Fruit fly (Drosophila melanogaster) whole organism, embryonic: ENCODE data around the gene Son.
A peak's percentile ranks its signal among the peaks of the same experiment; 100 is the strongest.

Experiments used
- B-H1 ChIP-seq: fragments of 200-800 bp; sonication (Bioruptor generic); IDR thresholded peaks from 3 replicates; pipeline ENCODE4 v1.3.6; 2022; ENCODE audit warnings: missing biosample characterization, missing genetic modification characterization
- BEAF-32 ChIP-seq: fragments of 200-800 bp; sonication (Bioruptor generic); optimal IDR thresholded peaks from 3 replicates; lab custom pipeline; 2017; ENCODE audit warnings: missing biosample characterization, missing genetic modification characterization, mild to moderate bottlenecking, moderate library complexity, missing genetic modification reagents
- Bgb ChIP-seq: fragments of 200-800 bp; sonication (Bioruptor generic); IDR thresholded peaks from 2 replicates; pipeline ENCODE4 v1.3.6; 2022; ENCODE audit warnings: missing biosample characterization, missing genetic modification characterization; ENCODE audit not compliant: partially characterized antibody
- CG11456 ChIP-seq: fragments of 200-800 bp; sonication (Bioruptor generic); IDR thresholded peaks from 3 replicates; pipeline ENCODE4 v1.3.6; 2022; ENCODE audit warnings: missing biosample characterization, missing genetic modification characterization
- CG11560 ChIP-seq: fragments of 200-800 bp; sonication (Bioruptor generic); IDR thresholded peaks from 3 replicates; pipeline ENCODE4 v1.3.6; 2022; ENCODE audit warnings: missing biosample characterization, missing genetic modification characterization
- CG12744 ChIP-seq: fragments of 200-800 bp; sonication (Bioruptor generic); optimal IDR thresholded peaks from 2 replicates; lab custom pipeline; 2016; ENCODE audit warnings: missing biosample characterization, missing genetic modification characterization
- CG13424 ChIP-seq: fragments of 200-800 bp; sonication (Bioruptor generic); optimal IDR thresholded peaks from 2 replicates; lab custom pipeline; 2019; ENCODE audit warnings: missing biosample characterization, mild to moderate bottlenecking, missing genetic modification characterization, moderate library complexity
- CG1529 ChIP-seq: fragments of 200-800 bp; sonication (Bioruptor generic); optimal IDR thresholded peaks from 3 replicates; lab custom pipeline; 2018; ENCODE audit warnings: missing biosample characterization, missing genetic modification characterization
- CG1602 ChIP-seq: fragments of 200-800 bp; sonication (Bioruptor generic); optimal IDR thresholded peaks from 3 replicates; lab custom pipeline; 2016; ENCODE audit warnings: missing biosample characterization, missing genetic modification characterization
- CG1603 ChIP-seq: fragments of 200-800 bp; sonication (Bioruptor generic); optimal IDR thresholded peaks from 2 replicates; lab custom pipeline; 2019; ENCODE audit warnings: missing biosample characterization, mild to moderate bottlenecking, missing genetic modification characterization, moderate library complexity
- CG18262 ChIP-seq: fragments of 200-800 bp; optimal IDR thresholded peaks from 3 replicates; lab custom pipeline; 2019; ENCODE audit warnings: missing biosample characterization, mild to moderate bottlenecking, missing genetic modification characterization, moderate library complexity
- CG18619 ChIP-seq: fragments of 200-800 bp; sonication (Bioruptor generic); optimal IDR thresholded peaks from 3 replicates; lab custom pipeline; 2017; ENCODE audit warnings: missing biosample characterization, mild to moderate bottlenecking, missing genetic modification characterization
- CG18764 ChIP-seq: fragments of 200-800 bp; sonication (Bioruptor generic); optimal IDR thresholded peaks from 3 replicates; lab custom pipeline; 2016; ENCODE audit warnings: missing biosample characterization, missing genetic modification characterization
- CG30403 ChIP-seq: fragments of 200-800 bp; sonication (Bioruptor generic); optimal IDR thresholded peaks from 3 replicates; lab custom pipeline; 2016; ENCODE audit warnings: missing biosample characterization, missing genetic modification characterization
- CG3065 ChIP-seq: fragments of 200-800 bp; sonication (Bioruptor generic); optimal IDR thresholded peaks from 2 replicates; lab custom pipeline; 2016; ENCODE audit warnings: missing biosample characterization, missing genetic modification characterization
- CG31224 ChIP-seq: fragments of 200-800 bp; sonication (Bioruptor generic); IDR thresholded peaks from 2 replicates; pipeline ENCODE4 v1.3.6; 2022; ENCODE audit warnings: missing biosample characterization, missing genetic modification characterization
- CG32772 ChIP-seq: fragments of 200-800 bp; sonication (Bioruptor generic); IDR thresholded peaks from 2 replicates; pipeline ENCODE4 v1.3.6; 2022; ENCODE audit warnings: missing biosample characterization, missing genetic modification characterization
- CG3838 ChIP-seq: fragments of 200-800 bp; sonication (Bioruptor generic); optimal IDR thresholded peaks from 3 replicates; lab custom pipeline; 2016; ENCODE audit warnings: missing biosample characterization, missing genetic modification characterization
- CG4617 ChIP-seq: fragments of 200-800 bp; sonication (Bioruptor generic); optimal IDR thresholded peaks from 3 replicates; lab custom pipeline; 2016; ENCODE audit warnings: missing biosample characterization, missing genetic modification characterization, borderline replicate concordance
- Dip2 ChIP-seq: fragments of 200-800 bp; sonication (Bioruptor generic); IDR thresholded peaks from 2 replicates; pipeline ENCODE4 v1.3.6; 2022; ENCODE audit warnings: missing biosample characterization, missing genetic modification characterization
- Doc3 ChIP-seq: fragments of 200-800 bp; sonication (Bioruptor generic); IDR thresholded peaks from 3 replicates; pipeline ENCODE4 v1.3.6; 2022; ENCODE audit warnings: missing biosample characterization, missing genetic modification characterization; ENCODE audit not compliant: partially characterized antibody
- Hand ChIP-seq: fragments of 200-800 bp; sonication (Bioruptor generic); optimal IDR thresholded peaks from 2 replicates; lab custom pipeline; 2017; ENCODE audit warnings: mild to moderate bottlenecking, missing biosample characterization, missing genetic modification reagents, missing genetic modification characterization
- Hey ChIP-seq: fragments of 200-800 bp; sonication (Bioruptor generic); optimal IDR thresholded peaks from 3 replicates; lab custom pipeline; 2018; ENCODE audit warnings: missing biosample characterization, mild to moderate bottlenecking, missing genetic modification characterization
- HmgD ChIP-seq: fragments of 200-800 bp; sonication (Bioruptor generic); optimal IDR thresholded peaks from 3 replicates; lab custom pipeline; 2016; ENCODE audit warnings: missing biosample characterization, missing genetic modification characterization
- MBD-R2 ChIP-seq: fragments of 200-800 bp; sonication (Bioruptor generic); IDR thresholded peaks from 2 replicates; pipeline ENCODE4 v1.3.6; 2022; ENCODE audit warnings: missing biosample characterization, missing genetic modification characterization
- Myb ChIP-seq: fragments of 200-800 bp; sonication (Bioruptor generic); optimal IDR thresholded peaks from 2 replicates; lab custom pipeline; 2016; ENCODE audit warnings: missing biosample characterization, missing genetic modification characterization
- Nf-YC ChIP-seq: fragments of 200-800 bp; optimal IDR thresholded peaks from 3 replicates; lab custom pipeline; 2019; ENCODE audit warnings: missing biosample characterization, mild to moderate bottlenecking, missing genetic modification characterization, moderate library complexity
- Opbp ChIP-seq: fragments of 200-800 bp; sonication (Bioruptor generic); IDR thresholded peaks from 3 replicates; pipeline ENCODE4 v1.3.6; 2022; ENCODE audit warnings: missing biosample characterization, missing genetic modification characterization; ENCODE audit not compliant: partially characterized antibody
- PHDP ChIP-seq: fragments of 200-800 bp; sonication (Bioruptor generic); optimal IDR thresholded peaks from 3 replicates; lab custom pipeline; 2018; ENCODE audit warnings: missing biosample characterization, mild to moderate bottlenecking, missing genetic modification characterization, moderate library complexity
- ac ChIP-seq: fragments of 200-800 bp; sonication (Bioruptor generic); optimal IDR thresholded peaks from 3 replicates; lab custom pipeline; 2017; ENCODE audit warnings: missing biosample characterization, mild to moderate bottlenecking, missing genetic modification characterization
- ara ChIP-seq: fragments of 200-800 bp; sonication (Bioruptor generic); IDR thresholded peaks from 2 replicates; pipeline ENCODE4 v1.3.6; 2022; ENCODE audit warnings: missing biosample characterization, missing genetic modification characterization
- az2 ChIP-seq: fragments of 200-800 bp; sonication (Bioruptor generic); optimal IDR thresholded peaks from 3 replicates; lab custom pipeline; 2016; ENCODE audit warnings: missing biosample characterization, missing genetic modification characterization
- bowl ChIP-seq: fragments of 200-800 bp; sonication (Bioruptor generic); IDR thresholded peaks from 2 replicates; pipeline ENCODE4 v1.3.6; 2022; ENCODE audit warnings: missing biosample characterization, missing genetic modification characterization
- br ChIP-seq: fragments of >200 bp; optimal IDR thresholded peaks from 2 replicates; lab custom pipeline; 2017
- cg ChIP-seq: fragments of 200-800 bp; sonication (Bioruptor generic); optimal IDR thresholded peaks from 3 replicates; lab custom pipeline; 2019; ENCODE audit warnings: missing biosample characterization, mild to moderate bottlenecking, missing genetic modification characterization, moderate library complexity
- da ChIP-seq: fragments of 200-800 bp; sonication (Bioruptor generic); optimal IDR thresholded peaks from 2 replicates; lab custom pipeline; 2016; ENCODE audit warnings: missing biosample characterization, missing genetic modification characterization
- dimm ChIP-seq: fragments of 200-800 bp; sonication (Bioruptor generic); IDR thresholded peaks from 2 replicates; pipeline ENCODE4 v1.3.6; 2022; ENCODE audit warnings: missing biosample characterization, missing genetic modification characterization
- en ChIP-seq: fragments of 200-800 bp; sonication (Bioruptor generic); optimal IDR thresholded peaks from 2 replicates; lab custom pipeline; 2016; ENCODE audit warnings: missing biosample characterization, missing genetic modification characterization
- eve ChIP-seq, 2 experiments: fragments of >200 bp; optimal IDR thresholded peaks; 2 replicates each; lab custom pipeline; 2017; ENCODE audit warnings: missing biosample characterization in 2 of 2, missing genetic modification characterization in 2 of 2
- fru ChIP-seq: fragments of >200 bp; optimal IDR thresholded peaks from 2 replicates; lab custom pipeline; 2017
- gro ChIP-seq: fragments of 200-800 bp; sonication (Bioruptor generic); optimal IDR thresholded peaks from 2 replicates; lab custom pipeline; 2016; ENCODE audit warnings: missing biosample characterization, missing genetic modification characterization
- insv ChIP-seq, 2 experiments: fragments of 200-800 bp; sonication (Bioruptor generic); optimal IDR thresholded peaks; 3 replicates each; lab custom pipeline; 2016 to 2018; ENCODE audit warnings: missing biosample characterization in 2 of 2, missing genetic modification characterization in 2 of 2
- jing ChIP-seq: fragments of 200-800 bp; sonication (Bioruptor generic); optimal IDR thresholded peaks from 2 replicates; lab custom pipeline; 2018; ENCODE audit warnings: missing biosample characterization, mild to moderate bottlenecking, missing genetic modification characterization
- lab ChIP-seq: fragments of 200-800 bp; sonication (Bioruptor generic); optimal IDR thresholded peaks from 3 replicates; lab custom pipeline; 2017; ENCODE audit warnings: missing biosample characterization, missing genetic modification characterization, mild to moderate bottlenecking, moderate library complexity, missing genetic modification reagents
- lola ChIP-seq, 3 experiments: fragments of >200 bp in 2 of 3; fragments of 200-800 bp in 1 of 3; sonication (Bioruptor generic) in 1 of 3; optimal IDR thresholded peaks; 2 replicates each; lab custom pipeline; 2017 to 2019; ENCODE audit warnings: missing biosample characterization in 3 of 3, missing genetic modification characterization in 3 of 3, mild to moderate bottlenecking in 1 of 3, moderate library complexity in 1 of 3
- pros ChIP-seq: fragments of 200-800 bp; sonication (Bioruptor generic); optimal IDR thresholded peaks from 3 replicates; lab custom pipeline; 2019; ENCODE audit warnings: missing biosample characterization, mild to moderate bottlenecking, missing genetic modification characterization, moderate library complexity
- shn ChIP-seq: fragments of 200-800 bp; sonication (Bioruptor generic); optimal IDR thresholded peaks from 3 replicates; lab custom pipeline; 2016; ENCODE audit warnings: missing biosample characterization, missing genetic modification characterization
- so ChIP-seq: fragments of 200-800 bp; sonication (Bioruptor generic); IDR thresholded peaks from 3 replicates; pipeline ENCODE4 v1.3.6; 2022; ENCODE audit warnings: missing biosample characterization, missing genetic modification characterization
- sqz ChIP-seq: fragments of 200-800 bp; sonication (Bioruptor generic); optimal IDR thresholded peaks from 3 replicates; lab custom pipeline; 2018; ENCODE audit warnings: missing biosample characterization, mild to moderate bottlenecking, missing genetic modification characterization
- twi ChIP-seq: fragments of 200-800 bp; optimal IDR thresholded peaks from 2 replicates; lab custom pipeline; 2019; ENCODE audit warnings: missing biosample characterization, mild to moderate bottlenecking, missing genetic modification characterization, moderate library complexity
- usp ChIP-seq: fragments of >200 bp; optimal IDR thresholded peaks from 2 replicates; lab custom pipeline; 2017; ENCODE audit warnings: missing biosample characterization, missing genetic modification characterization
- wek ChIP-seq: fragments of 200-800 bp; sonication (Bioruptor generic); optimal IDR thresholded peaks from 3 replicates; lab custom pipeline; 2018; ENCODE audit warnings: missing biosample characterization, mild to moderate bottlenecking, missing genetic modification characterization, moderate library complexity

Son gene

dm6 chr3R:9600558-9600959 is 22.7 kb downstream of the Son start (continued):
- TF ChIP-seq CG11456 (GFP tag; lab: Robert Waterston, UW) (no peak; the same call in 2 of the 3 replicates), Bgb (GFP tag; lab: Robert Waterston, UW) (no peak), eve (GFP tag; optimal IDR thresholded peaks at IDR 0.05; lab: Kevin White, UChicago) (no peak), CG18262 (tag; lab: Kevin White, UChicago) (peak; percentile 56), CG4617 (GFP tag; lab: Kevin White, UChicago) (no peak), lab (peak; percentile 81), cg (GFP tag; lab: Kevin White, UChicago) (no peak), pros (GFP tag; lab: Kevin White, UChicago) (no peak), PHDP (tag; lab: Kevin White, UChicago) (peak; percentile 61), shn (no peak), Hey (tag; lab: Kevin White, UChicago) (no peak), CG12744 (GFP tag; lab: Kevin White, UChicago) (no peak), fru (no peak), CG1602 (GFP tag; lab: Kevin White, UChicago) (no peak), Dip2 (no peak), twi (no peak), ac (GFP tag; lab: Kevin White, UChicago) (no peak), wek (GFP tag; lab: Kevin White, UChicago) (peak; percentile 31), Myb (no peak), Doc3 (GFP tag; lab: Robert Waterston, UW) (no peak), BEAF-32 (GFP tag; lab: Kevin White, UChicago) (no peak), CG3838 (GFP tag; lab: Kevin White, UChicago) (no peak), Nf-YC (tag; lab: Kevin White, UChicago) (no peak), az2 (GFP tag; lab: Kevin White, UChicago) (no peak), CG18619 (GFP tag; lab: Kevin White, UChicago) (peak; percentile 54), da (GFP tag; lab: Kevin White, UChicago) (no peak), CG32772 (no peak), CG1603 (tag; lab: Kevin White, UChicago) (peak; percentile 29), CG3065 (GFP tag; lab: Kevin White, UChicago) (no peak), jing (GFP tag; lab: Kevin White, UChicago) (no peak), gro (GFP tag; lab: Kevin White, UChicago) (no peak), CG13424 (tag; lab: Kevin White, UChicago) (peak; percentile 24), bowl (GFP tag; lab: Robert Waterston, UW) (no peak), dimm (GFP tag; lab: Robert Waterston, UW) (no peak), Opbp (GFP tag; lab: Robert Waterston, UW) (no peak), usp (GFP tag; lab: Kevin White, UChicago) (no peak), lola (GFP tag; optimal IDR thresholded peaks at IDR 0.05; lab: Kevin White, UChicago) (peak in 1 of 3 experiments; percentile 8), CG30403 (GFP tag; lab: Kevin White, UChicago) (peak; percentile 25), CG1529 (peak; percentile 15), Hand (GFP tag; lab: Kevin White, UChicago) (peak; percentile 57), HmgD (no peak), insv (GFP tag; optimal IDR thresholded peaks at IDR 0.05; lab: Kevin White, UChicago) (no peak), MBD-R2 (GFP tag; lab: Robert Waterston, UW) (peak; percentile 11; the same call in 1 of the 2 replicates), CG31224 (GFP tag; lab: Robert Waterston, UW) (0 out of 2 replicates have a peak, but pooled peaks have one; percentile 43), ara (GFP tag; lab: Robert Waterston, UW) (no peak), CG18764 (GFP tag; lab: Kevin White, UChicago) (no peak), so (GFP tag; lab: Robert Waterston, UW) (no peak), B-H1 (peak; percentile 27; the same call in 1 of the 3 replicates), CG11560 (tag; lab: Robert Waterston, UW) (0 out of 3 replicates have a peak, but pooled peaks have one; percentile 18), en (no peak), br (lab: Kevin White, UChicago) (no peak), sqz (GFP tag; lab: Kevin White, UChicago) (peak; percentile 27)
